Worm (Caenorhabditis elegans) whole organism, L1 larva: Measurements from ENCODE around the gene nhr-14.

ENCODE experiments used
- C04F5.9 ChIP-seq: sonication (generic microtip); optimal IDR thresholded peaks from 2 replicates; lab custom pipeline; 2016; ENCODE audit warnings: missing genetic modification characterization, missing compliant biosample characterization
- C16A3.4 ChIP-seq: fragments of 150-350 bp; optimal IDR thresholded peaks from 2 replicates; lab custom pipeline; 2014; ENCODE audit warnings: missing biosample characterization, missing genetic modification characterization
- Y116A8C.19 ChIP-seq: sonication (generic microtip); optimal IDR thresholded peaks from 2 replicates; lab custom pipeline; 2016; ENCODE audit warnings: missing compliant biosample characterization, missing genetic modification characterization, borderline replicate concordance
- ama-1 ChIP-seq: fragments of 150-350 bp; optimal IDR thresholded peaks from 2 replicates; lab custom pipeline; 2014
- blmp-1 ChIP-seq: fragments of 150-350 bp; optimal IDR thresholded peaks from 2 replicates; lab custom pipeline; 2014; ENCODE audit warnings: missing biosample characterization, missing genetic modification characterization
- ceh-63 ChIP-seq: fragments of 200-800 bp; sonication (Bioruptor generic); optimal IDR thresholded peaks from 2 replicates; lab custom pipeline; 2018; ENCODE audit warnings: mild to moderate bottlenecking, missing genetic modification characterization, missing compliant biosample characterization
- ceh-88 ChIP-seq: fragments of 200-800 bp; sonication (Bioruptor generic); IDR thresholded peaks from 2 replicates; pipeline ENCODE4 v1.3.6; 2022; ENCODE audit warnings: missing genetic modification characterization, missing compliant biosample characterization
- ces-1 ChIP-seq: fragments of 150-350 bp; optimal IDR thresholded peaks from 2 replicates; lab custom pipeline; 2014; ENCODE audit warnings: missing biosample characterization, missing genetic modification reagents, missing genetic modification characterization
- dpl-1 ChIP-seq, 3 experiments: fragments of 150-350 bp in 2 of 3; sonication (generic microtip) in 1 of 3; optimal IDR thresholded peaks; 2 replicates each; lab custom pipeline; 2014 to 2017; ENCODE audit warnings: missing biosample characterization in 3 of 3, missing genetic modification characterization in 3 of 3, missing genetic modification reagents in 3 of 3
- dsc-1 ChIP-seq: sonication (generic microtip); optimal IDR thresholded peaks from 2 replicates; lab custom pipeline; 2016; ENCODE audit warnings: mild to moderate bottlenecking, missing genetic modification characterization, missing compliant biosample characterization
- efl-1 ChIP-seq, 4 experiments: fragments of 150-350 bp; optimal IDR thresholded peaks in 3 of 4; peaks in 1 of 4; 1 replicate in 1 of 4; 2 replicates in 3 of 4; lab custom pipeline; 2014; ENCODE audit warnings: missing biosample characterization in 2 of 4, missing genetic modification characterization in 2 of 4, missing genetic modification reagents in 2 of 4
- efl-3 ChIP-seq: fragments of 200-800 bp; sonication (Bioruptor generic); optimal IDR thresholded peaks from 2 replicates; lab custom pipeline; 2018; ENCODE audit warnings: mild to moderate bottlenecking, missing genetic modification characterization, missing compliant biosample characterization
- egl-27 ChIP-seq, 2 experiments: fragments of 150-350 bp in 1 of 2; sonication (generic microtip); optimal IDR thresholded peaks; 3 replicates each; lab custom pipeline; 2017 to 2018; ENCODE audit warnings: missing biosample characterization in 2 of 2, missing genetic modification characterization in 2 of 2, missing genetic modification reagents in 2 of 2
- ets-5 ChIP-seq: fragments of 200-800 bp; sonication (Bioruptor generic); IDR thresholded peaks from 2 replicates; pipeline ENCODE4 v1.3.6; 2022; ENCODE audit warnings: missing genetic modification characterization, missing compliant biosample characterization
- fkh-10 ChIP-seq: sonication (generic microtip); optimal IDR thresholded peaks from 2 replicates; lab custom pipeline; 2017; ENCODE audit warnings: missing biosample characterization, missing genetic modification reagents, missing genetic modification characterization
- fkh-4 ChIP-seq: sonication (generic microtip); optimal IDR thresholded peaks from 2 replicates; lab custom pipeline; 2016; ENCODE audit warnings: missing compliant biosample characterization, missing genetic modification characterization, borderline replicate concordance
- fkh-8 ChIP-seq: sonication (generic microtip); optimal IDR thresholded peaks from 2 replicates; lab custom pipeline; 2016; ENCODE audit warnings: mild to moderate bottlenecking, missing genetic modification characterization, missing compliant biosample characterization
- grh-1 ChIP-seq: fragments of 200-800 bp; sonication (Bioruptor generic); IDR thresholded peaks from 2 replicates; pipeline ENCODE4 v1.3.6; 2022; ENCODE audit warnings: missing genetic modification reagents, missing genetic modification characterization, missing compliant biosample characterization
- hlh-4 ChIP-seq: sonication (generic microtip); optimal IDR thresholded peaks from 2 replicates; lab custom pipeline; 2016; ENCODE audit warnings: mild to moderate bottlenecking, missing genetic modification characterization, missing compliant biosample characterization
- irx-1 ChIP-seq: sonication (generic microtip); optimal IDR thresholded peaks from 2 replicates; lab custom pipeline; 2016; ENCODE audit warnings: missing genetic modification characterization, missing compliant biosample characterization
- isw-1 ChIP-seq: fragments of 200-800 bp; sonication (Bioruptor generic); IDR thresholded peaks from 2 replicates; pipeline ENCODE4 v1.3.6; 2022; ENCODE audit warnings: missing genetic modification characterization, missing compliant biosample characterization
- lin-13 ChIP-seq: fragments of 150-350 bp; optimal IDR thresholded peaks from 2 replicates; lab custom pipeline; 2014; ENCODE audit warnings: missing biosample characterization, missing genetic modification reagents, missing genetic modification characterization
- lin-14 ChIP-seq: fragments of 200-800 bp; sonication (Bioruptor generic); optimal IDR thresholded peaks from 2 replicates; lab custom pipeline; 2018; ENCODE audit warnings: mild to moderate bottlenecking, missing genetic modification characterization, moderate library complexity, missing compliant biosample characterization
- lin-39 ChIP-seq: fragments of 150-350 bp; optimal IDR thresholded peaks from 2 replicates; lab custom pipeline; 2014; ENCODE audit warnings: missing biosample characterization, missing genetic modification reagents, missing genetic modification characterization
- mab-9 ChIP-seq: fragments of 200-800 bp; sonication (Bioruptor generic); IDR thresholded peaks from 2 replicates; pipeline ENCODE4 v1.3.6; 2022; ENCODE audit warnings: missing genetic modification reagents, missing genetic modification characterization, missing compliant biosample characterization
- mdl-1 ChIP-seq, 2 experiments: fragments of 150-350 bp; optimal IDR thresholded peaks; 2 replicates each; lab custom pipeline; 2014 to 2017; ENCODE audit warnings: missing biosample characterization in 2 of 2, missing genetic modification characterization in 2 of 2, inconsistent platforms in 1 of 2
- mef-2 ChIP-seq: fragments of 150-350 bp; optimal IDR thresholded peaks from 2 replicates; lab custom pipeline; 2014; ENCODE audit warnings: missing biosample characterization, missing genetic modification characterization
- mep-1 ChIP-seq: fragments of 150-350 bp; optimal IDR thresholded peaks from 2 replicates; lab custom pipeline; 2014; ENCODE audit warnings: missing biosample characterization, missing genetic modification characterization
- nhr-20 ChIP-seq: sonication (generic microtip); optimal IDR thresholded peaks from 2 replicates; lab custom pipeline; 2016; ENCODE audit warnings: mild to moderate bottlenecking, missing genetic modification characterization, missing compliant biosample characterization
- nhr-237 ChIP-seq: fragments of 150-350 bp; optimal IDR thresholded peaks from 2 replicates; lab custom pipeline; 2014; ENCODE audit warnings: missing biosample characterization, missing genetic modification characterization
- nhr-71 ChIP-seq: sonication (generic microtip); optimal IDR thresholded peaks from 2 replicates; lab custom pipeline; 2016; ENCODE audit warnings: mild to moderate bottlenecking, missing genetic modification characterization, moderate library complexity, missing compliant biosample characterization
- nhr-77 ChIP-seq: fragments of 150-350 bp; optimal IDR thresholded peaks from 2 replicates; lab custom pipeline; 2014; ENCODE audit warnings: missing biosample characterization, missing genetic modification characterization
- nhr-84 ChIP-seq: sonication (generic microtip); optimal IDR thresholded peaks from 2 replicates; lab custom pipeline; 2017; ENCODE audit warnings: missing biosample characterization, missing genetic modification characterization
- nhr-85 ChIP-seq: sonication (generic microtip); peaks from one replicate; lab custom pipeline; 2016; ENCODE audit warnings: missing genetic modification characterization, inconsistent platforms, missing compliant biosample characterization
- pag-3 ChIP-seq: sonication (generic microtip); optimal IDR thresholded peaks from 2 replicates; lab custom pipeline; 2017; ENCODE audit warnings: missing genetic modification characterization, mild to moderate bottlenecking, missing compliant biosample characterization, antibody characterized with exemption, borderline replicate concordance; ENCODE audit not compliant: insufficient read depth
- pqm-1 ChIP-seq: sonication (generic microtip); optimal IDR thresholded peaks from 3 replicates; lab custom pipeline; 2017; ENCODE audit warnings: missing biosample characterization, missing genetic modification characterization
- rnt-1 ChIP-seq: sonication (generic microtip); optimal IDR thresholded peaks from 2 replicates; lab custom pipeline; 2016; ENCODE audit warnings: mild to moderate bottlenecking, missing genetic modification characterization, moderate library complexity, missing compliant biosample characterization
- skn-1 ChIP-seq: fragments of 150-350 bp; optimal IDR thresholded peaks from 2 replicates; lab custom pipeline; 2014; ENCODE audit warnings: missing biosample characterization, missing genetic modification characterization
- snpc-4 ChIP-seq: fragments of 150-350 bp; optimal IDR thresholded peaks from 2 replicates; lab custom pipeline; 2014; ENCODE audit warnings: missing biosample characterization, missing genetic modification characterization
- tlp-1 ChIP-seq: fragments of 150-350 bp; optimal IDR thresholded peaks from 2 replicates; lab custom pipeline; 2014; ENCODE audit warnings: missing biosample characterization, missing genetic modification characterization
- unc-130 ChIP-seq: fragments of 150-350 bp; optimal IDR thresholded peaks from 2 replicates; lab custom pipeline; 2017; ENCODE audit warnings: missing biosample characterization, missing genetic modification characterization, inconsistent platforms
- unc-30 ChIP-seq: sonication (generic microtip); optimal IDR thresholded peaks from 2 replicates; lab custom pipeline; 2017; ENCODE audit warnings: missing biosample characterization, missing genetic modification characterization
- unc-62 ChIP-seq: fragments of 150-350 bp; optimal IDR thresholded peaks from 2 replicates; lab custom pipeline; 2014; ENCODE audit warnings: missing biosample characterization, missing genetic modification reagents, missing genetic modification characterization
- unc-86 ChIP-seq: sonication (generic microtip); optimal IDR thresholded peaks from 2 replicates; lab custom pipeline; 2016; ENCODE audit warnings: missing genetic modification characterization, missing compliant biosample characterization
- ztf-11 ChIP-seq, 2 experiments: sonication (generic microtip); optimal IDR thresholded peaks; 2 replicates each; lab custom pipeline; 2016 to 2017; ENCODE audit warnings: missing genetic modification characterization in 2 of 2, missing biosample characterization in 1 of 2, missing compliant biosample characterization in 1 of 2

Gene nhr-14

DNA sequence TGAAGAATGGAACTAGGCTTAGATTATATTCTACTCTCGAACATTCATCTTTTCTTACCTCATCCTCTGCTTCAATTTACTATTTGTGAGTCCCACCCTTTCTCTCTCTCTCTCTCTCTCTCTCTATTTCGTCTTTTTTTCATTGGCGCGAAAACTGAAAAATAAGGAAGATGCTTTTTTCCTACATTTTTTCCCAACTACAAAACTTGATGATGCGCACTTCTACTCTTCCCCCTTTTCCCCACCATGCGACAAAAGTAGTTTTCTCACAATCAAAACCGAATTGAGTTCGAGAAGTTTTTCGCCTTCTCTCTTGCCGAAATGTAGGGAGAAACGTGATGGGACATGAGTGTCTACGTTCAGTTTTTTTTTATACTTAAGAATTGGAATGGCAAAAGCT is 13.9 kb upstream of the nhr-14 start:
- TF ChIP-seq unc-62 (GFP tag; lab: Kevin White, UChicago) = no peak
- peak; percentile 45 for TF ChIP-seq fkh-10 (GFP tag; lab: Kevin White, UChicago)
- TF ChIP-seq lin-14 = peak; percentile 51

ce11 chrX:8489415-8489814 is 13.4 kb upstream of the nhr-14 start:
- TF ChIP-seq rnt-1 (no peak), unc-130 (tag; lab: Kevin White, UChicago) (no peak), blmp-1 (no peak), irx-1 (tag; lab: Kevin White, UChicago) (no peak), nhr-85 (tag; lab: Kevin White, UChicago) (peak; percentile 51), efl-1 (optimal IDR thresholded peaks at IDR 0.05; lab: Kevin White, UChicago) (no peak), efl-1 (GFP tag; optimal IDR thresholded peaks at IDR 0.05 in 1 of 2; lab: Kevin White, UChicago) (peak in 1 of 2 experiments; percentile 40), egl-27 (tag; optimal IDR thresholded peaks at IDR 0.05; lab: Kevin White, UChicago) (no peak)

DNA sequence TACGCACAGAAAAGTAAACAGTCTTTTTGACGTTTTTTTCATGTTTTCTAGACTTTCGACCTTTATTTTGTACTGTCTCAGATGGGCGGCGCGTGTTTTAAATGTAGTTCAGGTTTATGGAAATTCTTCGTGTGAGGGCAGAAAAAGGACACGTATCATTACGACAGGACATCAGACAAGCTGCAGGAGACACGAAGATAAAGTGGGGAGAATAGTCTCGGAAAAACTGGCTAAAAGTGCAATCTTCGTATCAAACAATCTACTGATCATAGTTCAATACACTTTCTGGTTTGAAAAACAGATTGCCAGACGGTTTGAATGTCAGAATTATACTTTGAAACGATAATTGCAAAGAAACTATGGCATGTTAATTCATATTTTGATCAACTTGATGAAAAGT is 9.4 kb upstream of the nhr-14 start:
- TF ChIP-seq unc-62 (GFP tag; lab: Kevin White, UChicago) (no peak), nhr-71 (tag; lab: Kevin White, UChicago) (no peak), nhr-84 (tag; lab: Kevin White, UChicago) (no peak), mep-1 (tag; lab: Kevin White, UChicago) (no peak), nhr-85 (tag; lab: Kevin White, UChicago) (no peak), mdl-1 (tag; optimal IDR thresholded peaks at IDR 0.05; lab: Kevin White, UChicago) (no peak)

DNA sequence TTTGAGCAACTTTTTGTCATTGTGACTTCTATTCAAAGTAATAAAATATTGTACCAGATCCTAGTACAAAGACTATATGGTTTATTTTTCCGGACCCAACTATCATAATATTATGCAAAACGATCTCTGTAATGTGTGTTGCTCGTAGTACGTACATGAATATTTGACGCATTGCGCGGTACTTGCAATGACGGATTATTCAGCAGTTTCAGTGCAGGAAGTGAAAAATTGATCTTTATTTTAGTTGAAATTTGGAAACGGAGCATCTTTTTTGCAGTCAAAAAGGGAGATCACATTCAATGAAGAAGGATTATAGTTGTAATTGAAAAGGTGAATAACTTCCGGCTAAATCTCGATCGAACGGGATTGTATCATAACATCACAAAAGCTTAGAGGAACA is 8.0 kb upstream of the nhr-14 start:
- TF ChIP-seq mab-9 (GFP tag; lab: Robert Waterston, UW) (no peak), Y116A8C.19 (tag; lab: Kevin White, UChicago) (no peak), dpl-1 (GFP tag; optimal IDR thresholded peaks at IDR 0.05; lab: Kevin White, UChicago) (no peak), fkh-4 (tag; lab: Kevin White, UChicago) (no peak)
- TF ChIP-seq, all 84 proteins: peak for 0

- no peak for TF ChIP-seq tlp-1
- TF ChIP-seq skn-1 (tag; lab: Kevin White, UChicago) = peak; percentile 13
- no peak for TF ChIP-seq ztf-11 (tag; optimal IDR thresholded peaks at IDR 0.05; lab: Kevin White, UChicago)
- no peak for TF ChIP-seq grh-1 (GFP tag; lab: Robert Waterston, UW)
- TF ChIP-seq nhr-77 (tag; lab: Kevin White, UChicago) = no peak
- no peak for TF ChIP-seq ama-1
- no peak for TF ChIP-seq ceh-63 (GFP tag; lab: Kevin White, UChicago)
- no peak for TF ChIP-seq fkh-8
- peak; percentile 87 for TF ChIP-seq lin-14
- TF ChIP-seq dsc-1 (tag; lab: Kevin White, UChicago) = peak; percentile 21
- TF ChIP-seq ets-5 (GFP tag; lab: Robert Waterston, UW) = no peak
- TF ChIP-seq unc-130 (tag; lab: Kevin White, UChicago) = no peak
- TF ChIP-seq dpl-1 (GFP tag; optimal IDR thresholded peaks at IDR 0.05; lab: Kevin White, UChicago) = no peak
- TF ChIP-seq C16A3.4 (tag; lab: Kevin White, UChicago) = no peak
- no peak for TF ChIP-seq efl-1 (optimal IDR thresholded peaks at IDR 0.05; lab: Kevin White, UChicago)
- TF ChIP-seq efl-1 (GFP tag; optimal IDR thresholded peaks at IDR 0.05 in 1 of 2; lab: Kevin White, UChicago) = no peak
- TF ChIP-seq fkh-10 (GFP tag; lab: Kevin White, UChicago) = peak; percentile 94
- TF ChIP-seq pag-3 (tag; lab: Kevin White, UChicago) = no peak
- no peak for TF ChIP-seq unc-30 (tag; lab: Kevin White, UChicago)
- TF ChIP-seq lin-39 (tag; lab: Kevin White, UChicago) = no peak
- TF ChIP-seq isw-1 (GFP tag; lab: Robert Waterston, UW) = no peak
- no peak for TF ChIP-seq ceh-88 (GFP tag; lab: Robert Waterston, UW)
- no peak for TF ChIP-seq C04F5.9 (tag; lab: Kevin White, UChicago)
- TF ChIP-seq hlh-4 (tag; lab: Kevin White, UChicago) = no peak
- peak; percentile 46 for TF ChIP-seq unc-86
- TF ChIP-seq pqm-1 (tag; lab: Kevin White, UChicago) = no peak
- no peak for TF ChIP-seq nhr-237 (tag; lab: Kevin White, UChicago)
- TF ChIP-seq mef-2 = no peak
- TF ChIP-seq efl-3 (GFP tag; lab: Kevin White, UChicago) = no peak
- TF ChIP-seq snpc-4 (tag; lab: Kevin White, UChicago) = no peak
- no peak for TF ChIP-seq lin-13 (GFP tag; lab: Kevin White, UChicago)
- TF ChIP-seq nhr-20 (tag; lab: Kevin White, UChicago) = no peak
- no peak for TF ChIP-seq ces-1 (GFP tag; lab: Kevin White, UChicago)
Observed at ce11 chrX:8481716-8482115, 5.7 kb upstream of the nhr-14 start.
